Fruit fly (Drosophila melanogaster) whole organism, embryonic: ENCODE measurements around the gene Csk.

Source experiments
- Atf3 ChIP-seq: fragments of 200-800 bp; sonication (Bioruptor generic); optimal IDR thresholded peaks from 3 replicates; lab custom pipeline; 2016; ENCODE audit warnings: missing biosample characterization, missing genetic modification characterization
- CG10147 ChIP-seq: fragments of 200-800 bp; sonication (Bioruptor generic); optimal IDR thresholded peaks from 2 replicates; lab custom pipeline; 2019; ENCODE audit warnings: missing biosample characterization, mild to moderate bottlenecking, missing genetic modification characterization, moderate library complexity
- CG1024 ChIP-seq: fragments of 200-800 bp; sonication (Bioruptor generic); IDR thresholded peaks from 2 replicates; pipeline ENCODE4 v1.3.6; 2022; ENCODE audit warnings: missing biosample characterization, missing genetic modification characterization
- CG10267 ChIP-seq: fragments of 200-800 bp; sonication (Bioruptor generic); optimal IDR thresholded peaks from 2 replicates; lab custom pipeline; 2018; ENCODE audit warnings: missing biosample characterization, mild to moderate bottlenecking, missing genetic modification characterization, moderate library complexity
- CG11560 ChIP-seq: fragments of 200-800 bp; sonication (Bioruptor generic); IDR thresholded peaks from 3 replicates; pipeline ENCODE4 v1.3.6; 2022; ENCODE audit warnings: missing biosample characterization, missing genetic modification characterization
- CG12236 ChIP-seq: fragments of 200-800 bp; sonication (Bioruptor generic); optimal IDR thresholded peaks from 2 replicates; lab custom pipeline; 2016; ENCODE audit warnings: missing biosample characterization, missing genetic modification characterization
- CG12744 ChIP-seq: fragments of 200-800 bp; sonication (Bioruptor generic); optimal IDR thresholded peaks from 2 replicates; lab custom pipeline; 2016; ENCODE audit warnings: missing biosample characterization, missing genetic modification characterization
- CG18476 ChIP-seq: fragments of 200-800 bp; sonication (Bioruptor generic); optimal IDR thresholded peaks from 2 replicates; lab custom pipeline; 2016; ENCODE audit warnings: missing biosample characterization, mild to moderate bottlenecking, missing genetic modification characterization
- CG2678 ChIP-seq: fragments of 200-800 bp; sonication (Bioruptor generic); optimal IDR thresholded peaks from 3 replicates; lab custom pipeline; 2019; ENCODE audit warnings: missing biosample characterization, mild to moderate bottlenecking, missing genetic modification characterization, moderate library complexity
- CG3065 ChIP-seq: fragments of 200-800 bp; sonication (Bioruptor generic); optimal IDR thresholded peaks from 2 replicates; lab custom pipeline; 2016; ENCODE audit warnings: missing biosample characterization, missing genetic modification characterization
- CG31365 ChIP-seq: fragments of 200-800 bp; sonication (Bioruptor generic); optimal IDR thresholded peaks from 2 replicates; lab custom pipeline; 2018; ENCODE audit warnings: missing biosample characterization, mild to moderate bottlenecking, missing genetic modification characterization
- CG31388 ChIP-seq: fragments of 200-800 bp; sonication (Bioruptor generic); optimal IDR thresholded peaks from 2 replicates; lab custom pipeline; 2016; ENCODE audit warnings: missing biosample characterization, missing genetic modification characterization
- CG34376 ChIP-seq: fragments of 200-800 bp; sonication (Bioruptor generic); optimal IDR thresholded peaks from 2 replicates; lab custom pipeline; 2018; ENCODE audit warnings: missing biosample characterization, mild to moderate bottlenecking, missing genetic modification characterization
- CG4854 ChIP-seq: fragments of 200-800 bp; sonication (Bioruptor generic); optimal IDR thresholded peaks from 2 replicates; lab custom pipeline; 2016; ENCODE audit warnings: missing biosample characterization, missing genetic modification characterization, inconsistent platforms
- CG6689 ChIP-seq: fragments of 200-800 bp; sonication (Bioruptor generic); IDR thresholded peaks from 2 replicates; pipeline ENCODE4 v1.3.6; 2022; ENCODE audit warnings: missing biosample characterization, missing genetic modification characterization
- D19B ChIP-seq: fragments of 200-800 bp; sonication (Bioruptor generic); optimal IDR thresholded peaks from 2 replicates; lab custom pipeline; 2017; ENCODE audit warnings: missing biosample characterization, mild to moderate bottlenecking, missing genetic modification characterization
- Dek ChIP-seq: fragments of 200-800 bp; sonication (Bioruptor generic); optimal IDR thresholded peaks from 3 replicates; lab custom pipeline; 2019; ENCODE audit warnings: missing biosample characterization, mild to moderate bottlenecking, missing genetic modification characterization, moderate library complexity
- HHEX ChIP-seq: fragments of 200-800 bp; sonication (Bioruptor generic); optimal IDR thresholded peaks from 3 replicates; lab custom pipeline; 2017; ENCODE audit warnings: missing biosample characterization, mild to moderate bottlenecking, missing genetic modification characterization, missing genetic modification reagents
- HLH4C ChIP-seq: fragments of 200-800 bp; sonication (Bioruptor generic); IDR thresholded peaks from 3 replicates; pipeline ENCODE4 v1.3.6; 2022; ENCODE audit warnings: missing biosample characterization, missing genetic modification characterization; ENCODE audit not compliant: partially characterized antibody
- Hr78 ChIP-seq, 2 experiments: fragments of 200-800 bp in 1 of 2; fragments of >200 bp in 1 of 2; sonication (Bioruptor generic) in 1 of 2; optimal IDR thresholded peaks; 2 replicates each; lab custom pipeline; 2017 to 2019; ENCODE audit warnings: missing biosample characterization in 2 of 2, missing genetic modification characterization in 2 of 2, mild to moderate bottlenecking in 1 of 2, moderate library complexity in 1 of 2
- MBD-R2 ChIP-seq: fragments of 200-800 bp; sonication (Bioruptor generic); IDR thresholded peaks from 2 replicates; pipeline ENCODE4 v1.3.6; 2022; ENCODE audit warnings: missing biosample characterization, missing genetic modification characterization
- MESR4 ChIP-seq: fragments of 200-800 bp; sonication (Bioruptor generic); optimal IDR thresholded peaks from 2 replicates; lab custom pipeline; 2018; ENCODE audit warnings: missing biosample characterization, mild to moderate bottlenecking, missing genetic modification characterization, moderate library complexity
- Nf-YC ChIP-seq: fragments of 200-800 bp; optimal IDR thresholded peaks from 3 replicates; lab custom pipeline; 2019; ENCODE audit warnings: missing biosample characterization, mild to moderate bottlenecking, missing genetic modification characterization, moderate library complexity
- Oaz ChIP-seq: fragments of 200-800 bp; sonication (Bioruptor generic); IDR thresholded peaks from 2 replicates; pipeline ENCODE4 v1.3.6; 2022; ENCODE audit warnings: missing biosample characterization, missing genetic modification characterization
- Pdp1 ChIP-seq, 2 experiments: fragments of 200-800 bp; sonication (Bioruptor generic); optimal IDR thresholded peaks; 3 replicates each; lab custom pipeline; 2016; ENCODE audit warnings: missing biosample characterization in 2 of 2, missing genetic modification characterization in 2 of 2, mild to moderate bottlenecking in 1 of 2, moderate library complexity in 1 of 2
- Ptx1 ChIP-seq: fragments of 200-800 bp; sonication (Bioruptor generic); IDR thresholded peaks from 2 replicates; pipeline ENCODE4 v1.3.6; 2022; ENCODE audit warnings: missing biosample characterization, missing genetic modification characterization
- Side ChIP-seq: fragments of 200-800 bp; sonication (Bioruptor generic); optimal IDR thresholded peaks from 2 replicates; lab custom pipeline; 2016; ENCODE audit warnings: missing biosample characterization, missing genetic modification characterization
- Sin3A ChIP-seq: fragments of >200 bp; optimal IDR thresholded peaks from 2 replicates; lab custom pipeline; 2018
- Sox102F ChIP-seq: fragments of 200-800 bp; sonication (Bioruptor generic); optimal IDR thresholded peaks from 2 replicates; lab custom pipeline; 2018; ENCODE audit warnings: missing biosample characterization, mild to moderate bottlenecking, missing genetic modification characterization, moderate library complexity
- Trl ChIP-seq, 3 experiments: fragments of >200 bp in 2 of 3; fragments of 200-800 bp in 1 of 3; sonication (Bioruptor generic) in 1 of 3; optimal IDR thresholded peaks; 2 replicates in 1 of 3; 3 replicates in 2 of 3; lab custom pipeline; 2016 to 2017; ENCODE audit warnings: missing biosample characterization in 1 of 3, missing genetic modification characterization in 1 of 3
- bcd ChIP-seq: fragments of 200-800 bp; sonication (Bioruptor generic); optimal IDR thresholded peaks from 2 replicates; lab custom pipeline; 2017; ENCODE audit warnings: missing biosample characterization, mild to moderate bottlenecking, missing genetic modification characterization
- cad ChIP-seq: fragments of >200 bp; optimal IDR thresholded peaks from 2 replicates; lab custom pipeline; 2017; ENCODE audit warnings: missing biosample characterization, missing genetic modification characterization
- da ChIP-seq: fragments of 200-800 bp; sonication (Bioruptor generic); optimal IDR thresholded peaks from 2 replicates; lab custom pipeline; 2016; ENCODE audit warnings: missing biosample characterization, missing genetic modification characterization
- dpn ChIP-seq, 2 experiments: fragments of 200-800 bp; sonication (Bioruptor generic); optimal IDR thresholded peaks; 3 replicates each; lab custom pipeline; 2016; ENCODE audit warnings: missing biosample characterization in 2 of 2, missing genetic modification characterization in 2 of 2
- fd96Cb ChIP-seq: fragments of 200-800 bp; sonication (Bioruptor generic); optimal IDR thresholded peaks from 2 replicates; lab custom pipeline; 2018; ENCODE audit warnings: missing biosample characterization, mild to moderate bottlenecking, missing genetic modification characterization, moderate library complexity
- gcm2 ChIP-seq: fragments of 200-800 bp; sonication (Bioruptor generic); optimal IDR thresholded peaks from 2 replicates; lab custom pipeline; 2016; ENCODE audit warnings: missing biosample characterization, missing genetic modification characterization
- kay ChIP-seq: fragments of 200-800 bp; sonication (Bioruptor generic); optimal IDR thresholded peaks from 2 replicates; lab custom pipeline; 2016; ENCODE audit warnings: missing biosample characterization, missing genetic modification characterization
- lab ChIP-seq: fragments of 200-800 bp; sonication (Bioruptor generic); optimal IDR thresholded peaks from 3 replicates; lab custom pipeline; 2017; ENCODE audit warnings: missing biosample characterization, missing genetic modification characterization, mild to moderate bottlenecking, moderate library complexity, missing genetic modification reagents
- mam ChIP-seq: fragments of 200-800 bp; sonication (Bioruptor generic); optimal IDR thresholded peaks from 3 replicates; lab custom pipeline; 2016; ENCODE audit warnings: missing biosample characterization, missing genetic modification characterization
- nmo ChIP-seq: fragments of 200-800 bp; sonication (Bioruptor generic); optimal IDR thresholded peaks from 2 replicates; lab custom pipeline; 2018; ENCODE audit warnings: missing biosample characterization, mild to moderate bottlenecking, missing genetic modification characterization, moderate library complexity
- odd ChIP-seq: fragments of 200-800 bp; sonication (Bioruptor generic); optimal IDR thresholded peaks from 2 replicates; lab custom pipeline; 2017; ENCODE audit warnings: missing biosample characterization, mild to moderate bottlenecking, missing genetic modification characterization
- org-1 ChIP-seq: fragments of 200-800 bp; sonication (Bioruptor generic); optimal IDR thresholded peaks from 2 replicates; lab custom pipeline; 2017; ENCODE audit warnings: missing biosample characterization, missing genetic modification characterization
- p53 ChIP-seq: fragments of 200-800 bp; sonication (Bioruptor generic); optimal IDR thresholded peaks from 2 replicates; lab custom pipeline; 2016; ENCODE audit warnings: missing biosample characterization, missing genetic modification characterization
- prd ChIP-seq, 3 experiments: fragments of >200 bp in 2 of 3; fragments of 200-800 bp in 1 of 3; sonication (Bioruptor generic) in 1 of 3; optimal IDR thresholded peaks in 2 of 3; IDR thresholded peaks in 1 of 3; 2 replicates in 2 of 3; 3 replicates in 1 of 3; pipeline versions ENCODE4 v1.3.6 to Lab custom; 2017 to 2022; ENCODE audit warnings: missing biosample characterization in 1 of 3, missing genetic modification characterization in 1 of 3
- seq ChIP-seq: fragments of 200-800 bp; sonication (Bioruptor generic); IDR thresholded peaks from 2 replicates; pipeline ENCODE4 v1.3.6; 2022; ENCODE audit warnings: missing biosample characterization, missing genetic modification characterization
- sob ChIP-seq: fragments of 200-800 bp; sonication (Bioruptor generic); IDR thresholded peaks from 2 replicates; pipeline ENCODE4 v1.3.6; 2022; ENCODE audit warnings: missing biosample characterization, missing genetic modification characterization
- ssp ChIP-seq: fragments of 200-800 bp; sonication (Bioruptor generic); IDR thresholded peaks from 2 replicates; pipeline ENCODE4 v1.3.6; 2022; ENCODE audit warnings: missing biosample characterization, missing genetic modification characterization
- z ChIP-seq: fragments of 200-800 bp; sonication (Bioruptor generic); IDR thresholded peaks from 3 replicates; pipeline ENCODE4 v1.3.6; 2022; ENCODE audit warnings: missing biosample characterization, missing genetic modification characterization
- zfh1 ChIP-seq: fragments of 200-800 bp; sonication (Bioruptor generic); IDR thresholded peaks from 3 replicates; pipeline ENCODE4 v1.3.6; 2022; ENCODE audit warnings: missing biosample characterization, missing genetic modification characterization

The Csk gene

DNA sequence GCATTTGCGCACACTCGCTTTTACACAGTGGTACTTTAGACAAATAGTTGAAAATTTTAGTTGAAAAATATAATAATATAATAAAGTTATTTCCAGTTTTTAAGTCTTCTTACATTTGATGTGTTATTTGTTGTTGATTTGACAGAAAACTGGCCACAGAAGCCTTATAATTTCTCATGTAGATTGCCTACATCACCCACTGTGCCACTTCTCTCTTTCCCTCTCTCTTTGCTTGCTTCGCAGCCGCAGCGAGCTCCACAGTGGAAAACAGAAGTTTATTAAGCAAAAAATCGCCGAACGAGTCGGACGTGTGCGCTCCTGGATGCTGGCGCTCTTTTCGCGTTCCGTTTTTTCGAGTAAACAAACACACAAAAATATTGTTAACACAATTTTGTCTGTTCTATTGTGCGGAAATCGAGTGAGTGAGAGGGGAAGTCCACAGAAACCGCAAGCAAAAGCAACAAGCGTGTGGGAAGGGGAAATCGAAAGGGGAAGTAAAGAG, 5.4 kb upstream of the Csk start, which contains the start of gene CG42327:
CG42327 (plus strand) TSS at position 277 of the 502 bp plus-strand sequence.
- TF ChIP-seq lab (GFP tag; lab: Kevin White, UChicago), result peak; percentile 96
- peak; percentile 54 for TF ChIP-seq CG31365 (tag; lab: Kevin White, UChicago)
- peak; percentile 60 to 73 for TF ChIP-seq Pdp1 (GFP tag; optimal IDR thresholded peaks at IDR 0.05; lab: Kevin White, UChicago)
- peak; percentile 88 for TF ChIP-seq CG3065
- peak; percentile 79 for TF ChIP-seq Side (GFP tag; lab: Kevin White, UChicago)
- TF ChIP-seq Sin3A (lab: Kevin White, UChicago), result no peak
- TF ChIP-seq nmo, result peak; percentile 93
- TF ChIP-seq Atf3 (GFP tag; lab: Kevin White, UChicago), result peak; percentile 76
- TF ChIP-seq bcd (GFP tag; lab: Kevin White, UChicago), result peak; percentile 94
- peak; percentile 86 for TF ChIP-seq CG18476 (GFP tag; lab: Kevin White, UChicago)
- TF ChIP-seq sob, result peak; percentile 93
- TF ChIP-seq MESR4 (GFP tag; lab: Kevin White, UChicago), result peak; percentile 37
- TF ChIP-seq z (GFP tag; lab: Robert Waterston, UW), result no peak; the same call in 1 of the 3 replicates
- peak; percentile 91 for TF ChIP-seq org-1
- TF ChIP-seq CG31388 (GFP tag; lab: Kevin White, UChicago), result peak; percentile 76
- peak; percentile 95 for TF ChIP-seq fd96Cb (tag; lab: Kevin White, UChicago)
- peak; percentile 73 to 94 for TF ChIP-seq dpn (GFP tag; optimal IDR thresholded peaks at IDR 0.05; lab: Kevin White, UChicago)
- peak; percentile 85 for TF ChIP-seq gcm2 (GFP tag; lab: Kevin White, UChicago)
- TF ChIP-seq CG6689 (GFP tag; lab: Robert Waterston, UW), result peak; percentile 96
- peak; percentile 97 for TF ChIP-seq Sox102F (GFP tag; lab: Kevin White, UChicago)
- peak; percentile 47 for TF ChIP-seq mam (GFP tag; lab: Kevin White, UChicago)
- peak; percentile 77 for TF ChIP-seq CG34376 (GFP tag; lab: Kevin White, UChicago)
- TF ChIP-seq Ptx1 (GFP tag; lab: Robert Waterston, UW), result peak; percentile 96
- peak; percentile 55 for TF ChIP-seq p53 (GFP tag; lab: Kevin White, UChicago)
- peak in 1 of 2 experiments; percentile 83 for TF ChIP-seq Hr78 (GFP tag; optimal IDR thresholded peaks at IDR 0.05; lab: Kevin White, UChicago)
- TF ChIP-seq HHEX (GFP tag; lab: Kevin White, UChicago), result peak; percentile 93
- TF ChIP-seq zfh1 (GFP tag; lab: Robert Waterston, UW), result peak; percentile 98
- peak; percentile 10 for TF ChIP-seq da (GFP tag; lab: Kevin White, UChicago)
- peak; percentile 89 for TF ChIP-seq Dek (tag; lab: Kevin White, UChicago)
- TF ChIP-seq HLH4C (GFP tag; lab: Robert Waterston, UW), result peak; percentile 41; the same call in 2 of the 3 replicates
- peak; percentile 91 for TF ChIP-seq CG2678
- TF ChIP-seq prd (optimal IDR thresholded peaks at IDR 0.05; lab: Kevin White, UChicago), result no peak
- peak; percentile 96 for TF ChIP-seq prd (GFP tag; IDR thresholded peaks at IDR 0.05; lab: Robert Waterston, UW)
- peak; percentile 68 for TF ChIP-seq D19B (GFP tag; lab: Kevin White, UChicago)
- peak; percentile 91 for TF ChIP-seq CG1024 (GFP tag; lab: Robert Waterston, UW)
- peak; percentile 82 for TF ChIP-seq kay
- no peak for TF ChIP-seq cad (GFP tag; lab: Kevin White, UChicago)
- peak; percentile 42 for TF ChIP-seq CG12236 (GFP tag; lab: Kevin White, UChicago)
- TF ChIP-seq ssp (GFP tag; lab: Robert Waterston, UW), result peak; percentile 87
- peak; percentile 75 for TF ChIP-seq Nf-YC
- TF ChIP-seq CG10267, result peak; percentile 90
- TF ChIP-seq CG12744 (GFP tag; lab: Kevin White, UChicago), result peak; percentile 66
- peak; percentile 87 for TF ChIP-seq CG10147
- peak; percentile 68 for TF ChIP-seq CG11560 (tag; lab: Robert Waterston, UW)
- peak; percentile 83 for TF ChIP-seq CG4854 (GFP tag; lab: Kevin White, UChicago)
- TF ChIP-seq MBD-R2 (GFP tag; lab: Robert Waterston, UW), result peak; percentile 67
- peak; percentile 96 for TF ChIP-seq seq (GFP tag; lab: Robert Waterston, UW)
- peak; percentile 86 for TF ChIP-seq Oaz (GFP tag; lab: Robert Waterston, UW)
- TF ChIP-seq odd (GFP tag; lab: Kevin White, UChicago), result peak; percentile 90
- peak; percentile 63 to 74 for TF ChIP-seq Trl (optimal IDR thresholded peaks at IDR 0.05; lab: Kevin White, UChicago)
- peak; percentile 85 for TF ChIP-seq Trl (GFP tag; optimal IDR thresholded peaks at IDR 0.05; lab: Kevin White, UChicago)
